Worm (Caenorhabditis elegans) whole organism, L4 larva: ENCODE measurements around the gene mrp-7.

Source experiments
- F10B5.3 ChIP-seq: sonication (generic microtip); optimal IDR thresholded peaks from 2 replicates; lab custom pipeline; 2016; ENCODE audit warnings: mild to moderate bottlenecking, missing genetic modification characterization, missing compliant biosample characterization
- F37D6.2 ChIP-seq: sonication (generic microtip); optimal IDR thresholded peaks from 2 replicates; lab custom pipeline; 2016; ENCODE audit warnings: mild to moderate bottlenecking, missing genetic modification characterization, missing compliant biosample characterization
- F49E8.2 ChIP-seq: sonication (generic microtip); optimal IDR thresholded peaks from 2 replicates; lab custom pipeline; 2016; ENCODE audit warnings: missing compliant biosample characterization, mild to moderate bottlenecking, missing genetic modification characterization, borderline replicate concordance
- T20F7.1 ChIP-seq: fragments of 200-800 bp; sonication (Bioruptor generic); optimal IDR thresholded peaks from 2 replicates; lab custom pipeline; 2018; ENCODE audit warnings: mild to moderate bottlenecking, missing genetic modification characterization, missing compliant biosample characterization
- T26A8.4 ChIP-seq: fragments of 200-800 bp; sonication (Bioruptor generic); IDR thresholded peaks from 2 replicates; pipeline ENCODE4 v1.3.6; 2022; ENCODE audit warnings: missing genetic modification characterization, missing compliant biosample characterization
- Y105C5A.15 ChIP-seq: fragments of 200-800 bp; sonication (Bioruptor generic); IDR thresholded peaks from 2 replicates; pipeline ENCODE4 v1.3.6; 2022; ENCODE audit warnings: missing genetic modification characterization, missing compliant biosample characterization
- ZK337.2 ChIP-seq: fragments of 200-800 bp; sonication (Bioruptor generic); IDR thresholded peaks from 2 replicates; pipeline ENCODE4 v1.3.6; 2022; ENCODE audit warnings: missing genetic modification reagents, missing genetic modification characterization, missing compliant biosample characterization
- ZK546.5 ChIP-seq, 2 experiments: sonication (generic microtip); optimal IDR thresholded peaks; 2 replicates each; lab custom pipeline; 2017; ENCODE audit warnings: missing biosample characterization in 2 of 2, missing genetic modification characterization in 2 of 2
- attf-4 ChIP-seq: sonication (generic microtip); optimal IDR thresholded peaks from 3 replicates; lab custom pipeline; 2017; ENCODE audit warnings: missing biosample characterization, missing genetic modification characterization
- ceh-28 ChIP-seq: fragments of 150-350 bp; optimal IDR thresholded peaks from 2 replicates; lab custom pipeline; 2014; ENCODE audit warnings: missing biosample characterization, missing genetic modification reagents, missing genetic modification characterization
- daf-12 ChIP-seq: fragments of 150-350 bp; optimal IDR thresholded peaks from 2 replicates; lab custom pipeline; 2014; ENCODE audit warnings: missing biosample characterization, missing genetic modification reagents, missing genetic modification characterization
- daf-8 ChIP-seq: fragments of 200-800 bp; sonication (Bioruptor generic); IDR thresholded peaks from 2 replicates; pipeline ENCODE4 v1.3.6; 2022; ENCODE audit warnings: missing genetic modification characterization, missing compliant biosample characterization
- dmd-6 ChIP-seq: fragments of 200-800 bp; sonication (Bioruptor generic); IDR thresholded peaks from 2 replicates; pipeline ENCODE4 v1.3.6; 2022; ENCODE audit warnings: missing genetic modification reagents, missing genetic modification characterization, missing compliant biosample characterization
- dmd-9 ChIP-seq: fragments of 200-800 bp; sonication (Bioruptor generic); IDR thresholded peaks from 2 replicates; pipeline ENCODE4 v1.3.6; 2022; ENCODE audit warnings: missing genetic modification reagents, missing genetic modification characterization, missing compliant biosample characterization
- duxl-1 ChIP-seq: sonication (generic microtip); optimal IDR thresholded peaks from 2 replicates; lab custom pipeline; 2016; ENCODE audit warnings: mild to moderate bottlenecking, missing genetic modification characterization, moderate library complexity, missing compliant biosample characterization; ENCODE audit not compliant: poor library complexity
- dve-1 ChIP-seq: sonication (generic microtip); optimal IDR thresholded peaks from 2 replicates; lab custom pipeline; 2017; ENCODE audit warnings: antibody characterized with exemption, mild to moderate bottlenecking, missing genetic modification characterization, missing compliant biosample characterization; ENCODE audit not compliant: insufficient read depth
- egl-27 ChIP-seq: sonication (generic microtip); optimal IDR thresholded peaks from 3 replicates; lab custom pipeline; 2017; ENCODE audit warnings: missing biosample characterization, missing genetic modification reagents, missing genetic modification characterization
- gei-8 ChIP-seq: fragments of 200-800 bp; sonication (Bioruptor generic); optimal IDR thresholded peaks from 2 replicates; lab custom pipeline; 2018; ENCODE audit warnings: mild to moderate bottlenecking, missing genetic modification characterization, missing compliant biosample characterization
- hif-1 ChIP-seq, 2 experiments: sonication (generic microtip); optimal IDR thresholded peaks; 2 replicates each; lab custom pipeline; 2016 to 2017; ENCODE audit warnings: missing compliant biosample characterization in 2 of 2, missing genetic modification characterization in 2 of 2, missing genetic modification reagents in 2 of 2, missing genotype in 2 of 2, mild to moderate bottlenecking in 1 of 2
- hlh-30 ChIP-seq: sonication (generic microtip); optimal IDR thresholded peaks from 2 replicates; lab custom pipeline; 2017; ENCODE audit warnings: antibody characterized with exemption, mild to moderate bottlenecking, missing genetic modification characterization, missing compliant biosample characterization; ENCODE audit not compliant: insufficient read depth
- jun-1 ChIP-seq: fragments of 150-350 bp; optimal IDR thresholded peaks from 2 replicates; lab custom pipeline; 2014; ENCODE audit warnings: missing biosample characterization, missing genetic modification reagents, missing genetic modification characterization
- lin-1 ChIP-seq: fragments of 200-800 bp; sonication (Bioruptor generic); IDR thresholded peaks from 2 replicates; pipeline ENCODE4 v1.3.6; 2022; ENCODE audit warnings: missing genetic modification reagents, missing genetic modification characterization, missing compliant biosample characterization
- lin-13 ChIP-seq: fragments of 150-350 bp; optimal IDR thresholded peaks from 2 replicates; lab custom pipeline; 2014; ENCODE audit warnings: missing biosample characterization, missing genetic modification reagents, missing genetic modification characterization
- lin-15B ChIP-seq: fragments of 150-350 bp; sonication (generic microtip); optimal IDR thresholded peaks from 3 replicates; lab custom pipeline; 2014; ENCODE audit warnings: missing biosample characterization, missing genetic modification characterization
- lin-39 ChIP-seq: fragments of 150-350 bp; optimal IDR thresholded peaks from 2 replicates; lab custom pipeline; 2014; ENCODE audit warnings: missing biosample characterization, missing genetic modification reagents, missing genetic modification characterization
- lsy-2 ChIP-seq, 2 experiments: fragments of 150-350 bp in 1 of 2; sonication (generic microtip) in 1 of 2; optimal IDR thresholded peaks; 2 replicates each; lab custom pipeline; 2014 to 2017; ENCODE audit warnings: missing biosample characterization in 2 of 2, missing genetic modification characterization in 2 of 2
- mep-1 ChIP-seq: fragments of 150-350 bp; sonication (generic microtip); optimal IDR thresholded peaks from 3 replicates; lab custom pipeline; 2014; ENCODE audit warnings: missing biosample characterization, missing genetic modification characterization
- mes-2 ChIP-seq: sonication (generic microtip); optimal IDR thresholded peaks from 2 replicates; lab custom pipeline; 2016; ENCODE audit warnings: missing genotype, mild to moderate bottlenecking, missing genetic modification characterization, missing compliant biosample characterization; ENCODE audit not compliant: poor library complexity, severe bottlenecking
- mxl-2 ChIP-seq: fragments of 200-800 bp; sonication (Bioruptor generic); conservative IDR thresholded peaks from 2 replicates; pipeline ENCODE4 v1.3.6; 2022; ENCODE audit warnings: missing genetic modification reagents, missing genetic modification characterization, missing compliant biosample characterization
- nhr-10 ChIP-seq: fragments of 150-350 bp; optimal IDR thresholded peaks from 2 replicates; lab custom pipeline; 2014; ENCODE audit warnings: missing biosample characterization, missing genetic modification characterization
- nhr-111 ChIP-seq: fragments of 200-800 bp; sonication (Bioruptor generic); optimal IDR thresholded peaks from 2 replicates; lab custom pipeline; 2018; ENCODE audit warnings: mild to moderate bottlenecking, missing genetic modification characterization, missing compliant biosample characterization
- nhr-237 ChIP-seq: sonication (generic microtip); optimal IDR thresholded peaks from 2 replicates; lab custom pipeline; 2017; ENCODE audit warnings: missing biosample characterization, missing genetic modification characterization
- nhr-25 ChIP-seq: sonication (generic microtip); optimal IDR thresholded peaks from 2 replicates; lab custom pipeline; 2017; ENCODE audit warnings: missing genetic modification characterization, mild to moderate bottlenecking, missing compliant biosample characterization, antibody characterized with exemption, moderate library complexity, borderline replicate concordance; ENCODE audit not compliant: insufficient read depth
- nhr-41 ChIP-seq: fragments of 200-800 bp; sonication (Bioruptor generic); IDR thresholded peaks from 2 replicates; pipeline ENCODE4 v1.3.6; 2022; ENCODE audit warnings: missing genetic modification reagents, missing genetic modification characterization, missing compliant biosample characterization
- nhr-42 ChIP-seq: fragments of 200-800 bp; sonication (Bioruptor generic); IDR thresholded peaks from 2 replicates; pipeline ENCODE4 v1.3.6; 2022; ENCODE audit warnings: missing genetic modification characterization, missing compliant biosample characterization
- nhr-48 ChIP-seq: sonication (generic microtip); optimal IDR thresholded peaks from 2 replicates; lab custom pipeline; 2016; ENCODE audit warnings: mild to moderate bottlenecking, missing genetic modification characterization, missing compliant biosample characterization
- nhr-6 ChIP-seq: fragments of 150-350 bp; optimal IDR thresholded peaks from 2 replicates; lab custom pipeline; 2014; ENCODE audit warnings: missing biosample characterization, missing genetic modification characterization
- nhr-76 ChIP-seq: fragments of 150-350 bp; optimal IDR thresholded peaks from 2 replicates; lab custom pipeline; 2014; ENCODE audit warnings: missing biosample characterization, missing genetic modification characterization
- pha-4 ChIP-seq, 2 experiments: fragments of 150-350 bp in 1 of 2; fragments of 200-800 bp in 1 of 2; sonication (Bioruptor generic) in 1 of 2; IDR thresholded peaks in 1 of 2; optimal IDR thresholded peaks in 1 of 2; 2 replicates each; pipeline versions ENCODE4 v1.3.6 to Lab custom; 2014 to 2022; ENCODE audit warnings: missing genetic modification characterization in 2 of 2, missing genetic modification reagents in 2 of 2, missing biosample characterization in 1 of 2, missing compliant biosample characterization in 1 of 2
- php-3 ChIP-seq: fragments of 200-800 bp; sonication (Bioruptor generic); IDR thresholded peaks from 2 replicates; pipeline ENCODE4 v1.3.6; 2022; ENCODE audit warnings: missing genetic modification reagents, missing genetic modification characterization, missing compliant biosample characterization
- pqm-1 ChIP-seq: sonication (generic microtip); optimal IDR thresholded peaks from 2 replicates; lab custom pipeline; 2017; ENCODE audit warnings: missing biosample characterization, missing genetic modification characterization
- sdz-12 ChIP-seq: fragments of 200-800 bp; sonication (Bioruptor generic); optimal IDR thresholded peaks from 2 replicates; lab custom pipeline; 2018; ENCODE audit warnings: mild to moderate bottlenecking, missing genetic modification characterization, missing compliant biosample characterization
- spr-3 ChIP-seq: fragments of 200-800 bp; sonication (Bioruptor generic); optimal IDR thresholded peaks from 2 replicates; lab custom pipeline; 2018; ENCODE audit warnings: mild to moderate bottlenecking, missing genetic modification characterization, missing compliant biosample characterization
- tra-1 ChIP-seq: fragments of 200-800 bp; sonication (Bioruptor generic); IDR thresholded peaks from 2 replicates; pipeline ENCODE4 v1.3.6; 2022; ENCODE audit warnings: missing genetic modification reagents, missing genetic modification characterization, missing compliant biosample characterization
- unc-39 ChIP-seq: sonication (generic microtip); optimal IDR thresholded peaks from 2 replicates; lab custom pipeline; 2017; ENCODE audit warnings: missing biosample characterization, missing genetic modification characterization
- unc-62 ChIP-seq, 3 experiments: fragments of 150-350 bp in 1 of 3; sonication (generic microtip); optimal IDR thresholded peaks in 2 of 3; peaks in 1 of 3; 1 replicate in 1 of 3; 2 replicates in 2 of 3; lab custom pipeline; 2014 to 2017; ENCODE audit warnings: missing biosample characterization in 3 of 3, missing genetic modification characterization in 3 of 3, missing genetic modification reagents in 3 of 3, missing genotype in 1 of 3
- vab-7 ChIP-seq: fragments of 200-800 bp; sonication (Bioruptor generic); IDR thresholded peaks from 2 replicates; pipeline ENCODE4 v1.3.6; 2022; ENCODE audit warnings: missing genetic modification reagents, missing genetic modification characterization, missing compliant biosample characterization
- zfp-2 ChIP-seq: sonication (generic microtip); optimal IDR thresholded peaks from 2 replicates; lab custom pipeline; 2016; ENCODE audit warnings: mild to moderate bottlenecking, missing genetic modification characterization, missing compliant biosample characterization
- ztf-7 ChIP-seq: fragments of 150-350 bp; optimal IDR thresholded peaks from 2 replicates; lab custom pipeline; 2014; ENCODE audit warnings: missing biosample characterization, missing genetic modification characterization

mrp-7 gene

ce11 chrV:19722881-19723280 lies 48.2 kb downstream of the mrp-7 start (continued):
- TF ChIP-seq mep-1 (tag; lab: Kevin White, UChicago), result no peak
- no peak for TF ChIP-seq Y105C5A.15 (GFP tag; lab: Robert Waterston, UW)
- no peak for TF ChIP-seq nhr-48
- TF ChIP-seq lin-39, result no peak
- no peak for TF ChIP-seq dve-1 (tag; lab: Kevin White, UChicago)
- no peak for TF ChIP-seq zfp-2 (tag; lab: Kevin White, UChicago)
- TF ChIP-seq egl-27 (tag; lab: Kevin White, UChicago), result no peak
- no peak for TF ChIP-seq mes-2 (tag; lab: Kevin White, UChicago)
- no peak for TF ChIP-seq T20F7.1 (GFP tag; lab: Kevin White, UChicago)
- no peak for TF ChIP-seq ZK546.5 (tag; optimal IDR thresholded peaks at IDR 0.05; lab: Kevin White, UChicago)
- TF ChIP-seq duxl-1, result no peak
- TF ChIP-seq hlh-30 (tag; lab: Kevin White, UChicago), result no peak
- TF ChIP-seq lin-15B (tag; lab: Kevin White, UChicago), result no peak
- no peak for TF ChIP-seq php-3
- no peak for TF ChIP-seq mxl-2 (GFP tag; lab: Robert Waterston, UW)
- TF ChIP-seq sdz-12 (GFP tag; lab: Kevin White, UChicago), result no peak
- TF ChIP-seq lsy-2 (tag; optimal IDR thresholded peaks at IDR 0.05; lab: Kevin White, UChicago), result no peak
- TF ChIP-seq attf-4 (tag; lab: Kevin White, UChicago), result no peak
- TF ChIP-seq ceh-28 (tag; lab: Kevin White, UChicago), result no peak
- no peak for TF ChIP-seq spr-3 (GFP tag; lab: Kevin White, UChicago)
- TF ChIP-seq nhr-76 (tag; lab: Kevin White, UChicago), result no peak
- no peak for TF ChIP-seq ZK337.2 (GFP tag; lab: Robert Waterston, UW)
- TF ChIP-seq F37D6.2 (tag; lab: Kevin White, UChicago), result no peak
- 0 out of 2 replicates have a peak, but pooled peaks have one; percentile 51 for TF ChIP-seq nhr-42 (GFP tag; lab: Robert Waterston, UW)
- peak; percentile 1 for TF ChIP-seq nhr-6 (tag; lab: Kevin White, UChicago)
- TF ChIP-seq pqm-1 (tag; lab: Kevin White, UChicago), result no peak
- peak in 1 of 2 experiments; percentile 83 for TF ChIP-seq unc-62 (GFP tag; optimal IDR thresholded peaks at IDR 0.05 in 1 of 2; lab: Kevin White, UChicago)
- TF ChIP-seq unc-62 (tag; optimal IDR thresholded peaks at IDR 0.05; lab: Kevin White, UChicago), result no peak
- TF ChIP-seq pha-4 (GFP tag; IDR thresholded peaks at IDR 0.05; lab: Robert Waterston, UW), result peak; percentile 45; the same call in 1 of the 2 replicates
- TF ChIP-seq pha-4 (tag; optimal IDR thresholded peaks at IDR 0.05; lab: Kevin White, UChicago), result no peak
- TF ChIP-seq lin-1 (GFP tag; lab: Robert Waterston, UW), result 0 out of 2 replicates have a peak, but pooled peaks have one; percentile 20
- 0 out of 2 replicates have a peak, but pooled peaks have one; percentile 42 for TF ChIP-seq dmd-9 (GFP tag; lab: Robert Waterston, UW)
- no peak for TF ChIP-seq jun-1 (tag; lab: Kevin White, UChicago)
- no peak for TF ChIP-seq nhr-41 (GFP tag; lab: Robert Waterston, UW)
- no peak for TF ChIP-seq nhr-111 (GFP tag; lab: Kevin White, UChicago)
- TF ChIP-seq dmd-6 (GFP tag; lab: Robert Waterston, UW), result peak; percentile 52
- TF ChIP-seq F49E8.2 (tag; lab: Kevin White, UChicago), result no peak
- no peak for TF ChIP-seq nhr-10 (tag; lab: Kevin White, UChicago)
- no peak for TF ChIP-seq daf-12 (tag; lab: Kevin White, UChicago)
- no peak for TF ChIP-seq F10B5.3 (tag; lab: Kevin White, UChicago)
- TF ChIP-seq unc-39, result no peak
- 0 out of 2 replicates have a peak, but pooled peaks have one; percentile 44 for TF ChIP-seq vab-7
- TF ChIP-seq lin-13 (GFP tag; lab: Kevin White, UChicago), result no peak
- TF ChIP-seq nhr-25, result no peak
- no peak for TF ChIP-seq ztf-7 (tag; lab: Kevin White, UChicago)
- no peak for TF ChIP-seq hif-1 (tag; optimal IDR thresholded peaks at IDR 0.05; lab: Kevin White, UChicago)
- TF ChIP-seq T26A8.4 (GFP tag; lab: Robert Waterston, UW), result no peak
- no peak for TF ChIP-seq daf-8 (GFP tag; lab: Robert Waterston, UW)
- peak; percentile 43; the same call in 1 of the 2 replicates for TF ChIP-seq tra-1 (GFP tag; lab: Robert Waterston, UW)
- TF ChIP-seq gei-8, result no peak
- no peak for TF ChIP-seq nhr-237 (tag; lab: Kevin White, UChicago)
